Worm (Caenorhabditis elegans) whole organism, L3 larva: ENCODE data around the gene F17E9.15.
A peak's percentile ranks its signal among the peaks of the same experiment; 100 is the strongest.

ENCODE experiments used
- R02D3.7 ChIP-seq: fragments of 150-350 bp; optimal IDR thresholded peaks from 2 replicates; lab custom pipeline; 2014; ENCODE audit warnings: missing biosample characterization, missing genetic modification characterization
- ZK546.5 ChIP-seq: sonication (generic microtip); optimal IDR thresholded peaks from 2 replicates; lab custom pipeline; 2017; ENCODE audit warnings: missing biosample characterization, missing genetic modification characterization
- aly-2 ChIP-seq: fragments of 150-350 bp; optimal IDR thresholded peaks from 2 replicates; lab custom pipeline; 2014; ENCODE audit warnings: missing biosample characterization, missing genetic modification characterization
- ama-1 ChIP-seq: fragments of 150-350 bp; optimal IDR thresholded peaks from 2 replicates; lab custom pipeline; 2018
- ceh-16 ChIP-seq: sonication (generic microtip); optimal IDR thresholded peaks from 2 replicates; lab custom pipeline; 2017; ENCODE audit warnings: missing biosample characterization, missing genetic modification characterization
- ceh-28 ChIP-seq: fragments of 150-350 bp; optimal IDR thresholded peaks from 2 replicates; lab custom pipeline; 2014; ENCODE audit warnings: missing biosample characterization, missing genetic modification reagents, missing genetic modification characterization
- ceh-82 ChIP-seq: fragments of 150-350 bp; optimal IDR thresholded peaks from 2 replicates; lab custom pipeline; 2014; ENCODE audit warnings: missing biosample characterization, missing genetic modification characterization
- daf-12 ChIP-seq: fragments of 150-350 bp; optimal IDR thresholded peaks from 2 replicates; lab custom pipeline; 2014; ENCODE audit warnings: missing biosample characterization, missing genetic modification reagents, missing genetic modification characterization
- egl-27 ChIP-seq: sonication (generic microtip); optimal IDR thresholded peaks from 4 replicates; lab custom pipeline; 2017; ENCODE audit warnings: missing biosample characterization, missing genetic modification reagents, missing genetic modification characterization
- elt-1 ChIP-seq: fragments of 150-350 bp; optimal IDR thresholded peaks from 2 replicates; lab custom pipeline; 2014; ENCODE audit warnings: missing biosample characterization, missing genetic modification characterization
- elt-2 ChIP-seq: sonication (generic microtip); optimal IDR thresholded peaks from 2 replicates; lab custom pipeline; 2016; ENCODE audit warnings: missing genetic modification reagents, mild to moderate bottlenecking, missing genetic modification characterization, missing compliant biosample characterization
- elt-3 ChIP-seq, 3 experiments: fragments of 150-350 bp in 1 of 3; sonication (generic microtip) in 2 of 3; optimal IDR thresholded peaks; 2 replicates in 2 of 3; 4 replicates in 1 of 3; lab custom pipeline; 2014 to 2017; ENCODE audit warnings: missing biosample characterization in 3 of 3, missing genetic modification characterization in 3 of 3
- eor-1 ChIP-seq, 2 experiments: fragments of 150-350 bp; optimal IDR thresholded peaks; 2 replicates each; lab custom pipeline; 2014 to 2018; ENCODE audit warnings: missing biosample characterization in 2 of 2, missing genetic modification characterization in 2 of 2
- fkh-2 ChIP-seq: fragments of 150-350 bp; optimal IDR thresholded peaks from 2 replicates; lab custom pipeline; 2014; ENCODE audit warnings: missing biosample characterization, missing genetic modification reagents, missing genetic modification characterization
- fos-1 ChIP-seq: fragments of 150-350 bp; optimal IDR thresholded peaks from 2 replicates; lab custom pipeline; 2014; ENCODE audit warnings: missing biosample characterization, missing genetic modification characterization
- lin-39 ChIP-seq: fragments of 150-350 bp; optimal IDR thresholded peaks from 2 replicates; lab custom pipeline; 2018; ENCODE audit warnings: missing biosample characterization, missing genetic modification reagents, missing genetic modification characterization
- lsy-12 ChIP-seq: sonication (generic microtip); optimal IDR thresholded peaks from 2 replicates; lab custom pipeline; 2016; ENCODE audit warnings: mild to moderate bottlenecking, missing genetic modification characterization, missing compliant biosample characterization
- mml-1 ChIP-seq: fragments of 150-350 bp; sonication (generic microtip); optimal IDR thresholded peaks from 3 replicates; lab custom pipeline; 2014; ENCODE audit warnings: missing biosample characterization, missing genetic modification characterization
- nfya-1 ChIP-seq: sonication (generic microtip); optimal IDR thresholded peaks from 2 replicates; lab custom pipeline; 2017; ENCODE audit warnings: missing genetic modification characterization, mild to moderate bottlenecking, missing compliant biosample characterization, antibody characterized with exemption, moderate library complexity; ENCODE audit not compliant: insufficient read depth
- nhr-11 ChIP-seq: fragments of 150-350 bp; optimal IDR thresholded peaks from 2 replicates; lab custom pipeline; 2014; ENCODE audit warnings: missing biosample characterization, missing genetic modification characterization
- nhr-12 ChIP-seq: fragments of 150-350 bp; optimal IDR thresholded peaks from 2 replicates; lab custom pipeline; 2014; ENCODE audit warnings: missing biosample characterization, missing genetic modification characterization
- nhr-23 ChIP-seq: fragments of 150-350 bp; optimal IDR thresholded peaks from 2 replicates; lab custom pipeline; 2014; ENCODE audit warnings: missing biosample characterization, missing genetic modification reagents, missing genetic modification characterization
- nhr-237 ChIP-seq: fragments of 150-350 bp; optimal IDR thresholded peaks from 2 replicates; lab custom pipeline; 2014; ENCODE audit warnings: missing biosample characterization, missing genetic modification characterization
- nhr-25 ChIP-seq: sonication (generic microtip); optimal IDR thresholded peaks from 2 replicates; lab custom pipeline; 2017; ENCODE audit warnings: missing biosample characterization, missing genetic modification characterization
- nhr-43 ChIP-seq: sonication (generic microtip); optimal IDR thresholded peaks from 2 replicates; lab custom pipeline; 2016; ENCODE audit warnings: mild to moderate bottlenecking, missing genetic modification characterization, missing compliant biosample characterization; ENCODE audit not compliant: poor library complexity, severe bottlenecking
- nhr-76 ChIP-seq: fragments of 150-350 bp; sonication (generic microtip); optimal IDR thresholded peaks from 5 replicates; lab custom pipeline; 2014; ENCODE audit warnings: missing biosample characterization, missing genetic modification characterization
- nhr-77 ChIP-seq: fragments of 150-350 bp; optimal IDR thresholded peaks from 2 replicates; lab custom pipeline; 2014; ENCODE audit warnings: missing biosample characterization, missing genetic modification characterization
- pha-4 ChIP-seq: fragments of 150-350 bp; optimal IDR thresholded peaks from 2 replicates; lab custom pipeline; 2014; ENCODE audit warnings: missing biosample characterization, missing genetic modification reagents, missing genetic modification characterization
- pqm-1 ChIP-seq: fragments of 150-350 bp; optimal IDR thresholded peaks from 2 replicates; lab custom pipeline; 2017; ENCODE audit warnings: missing biosample characterization, missing genetic modification characterization, inconsistent platforms
- snpc-4 ChIP-seq: fragments of 150-350 bp; optimal IDR thresholded peaks from 2 replicates; lab custom pipeline; 2014; ENCODE audit warnings: missing biosample characterization, missing genetic modification characterization
- tbx-2 ChIP-seq: sonication (generic microtip); optimal IDR thresholded peaks from 2 replicates; lab custom pipeline; 2016; ENCODE audit warnings: mild to moderate bottlenecking, missing genetic modification characterization, missing compliant biosample characterization
- unc-39 ChIP-seq: sonication (generic microtip); optimal IDR thresholded peaks from 4 replicates; lab custom pipeline; 2017; ENCODE audit warnings: missing biosample characterization, missing genetic modification characterization
- unc-62 ChIP-seq: fragments of 150-350 bp; sonication (generic microtip); optimal IDR thresholded peaks from 4 replicates; lab custom pipeline; 2014; ENCODE audit warnings: missing biosample characterization, missing genetic modification reagents, missing genetic modification characterization
- zag-1 ChIP-seq: fragments of 150-350 bp; optimal IDR thresholded peaks from 2 replicates; lab custom pipeline; 2014; ENCODE audit warnings: missing biosample characterization, missing genetic modification characterization
- ztf-11 ChIP-seq: fragments of 150-350 bp; optimal IDR thresholded peaks from 2 replicates; lab custom pipeline; 2014; ENCODE audit warnings: missing biosample characterization, missing genetic modification characterization
- ztf-4 ChIP-seq: fragments of 150-350 bp; optimal IDR thresholded peaks from 2 replicates; lab custom pipeline; 2014; ENCODE audit warnings: missing biosample characterization, missing genetic modification characterization

F17E9.15 gene

DNA sequence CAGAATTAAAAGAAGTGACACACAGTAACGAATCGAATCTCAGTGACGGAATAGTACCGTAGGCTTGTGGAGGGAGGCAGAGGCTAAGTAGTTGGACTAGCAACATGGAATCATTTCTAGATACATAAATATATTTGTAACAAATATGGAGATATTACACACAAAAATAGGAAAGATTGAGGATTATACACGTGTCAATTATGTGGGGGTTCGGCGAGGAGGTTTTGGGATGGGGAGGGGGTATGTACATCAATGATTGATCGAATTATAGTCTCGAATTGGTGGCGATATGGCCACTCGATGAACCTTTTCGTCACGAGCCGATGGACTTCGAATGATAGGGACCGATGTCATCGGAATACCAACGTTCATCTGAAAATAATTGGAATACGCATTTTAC is 39.8 kb upstream of the F17E9.15 start:
- TF ChIP-seq ztf-11 (tag; lab: Kevin White, UChicago) (no peak), nhr-43 (tag; lab: Kevin White, UChicago) (peak; percentile 37)

- TF ChIP-seq ZK546.5 (tag; lab: Kevin White, UChicago) (no peak), nhr-237 (tag; lab: Kevin White, UChicago) (no peak), snpc-4 (no peak), elt-1 (tag; lab: Kevin White, UChicago) (no peak), zag-1 (no peak), ztf-4 (tag; lab: Kevin White, UChicago) (no peak)
- TF ChIP-seq, all 47 proteins: peak for 0
These were observed 35.1 kb upstream of the F17E9.15 start for ce11 chrIV:8312105-8312504.

- TF ChIP-seq nhr-23 = peak; percentile 21
- TF ChIP-seq fos-1 = no peak
These were observed 34.4 kb upstream of the F17E9.15 start, which contains the start of gene F35H10.10 for ce11 chrIV:8312846-8313245. TSS of gene F35H10.10 (minus strand) at chrIV:8312946.

- TF ChIP-seq zag-1 (no peak), nhr-23 (peak; percentile 34)
- TF ChIP-seq, all 47 proteins: peak for 1
These were observed 29.4 kb upstream of the F17E9.15 start for ce11 chrIV:8317800-8318199.

DNA sequence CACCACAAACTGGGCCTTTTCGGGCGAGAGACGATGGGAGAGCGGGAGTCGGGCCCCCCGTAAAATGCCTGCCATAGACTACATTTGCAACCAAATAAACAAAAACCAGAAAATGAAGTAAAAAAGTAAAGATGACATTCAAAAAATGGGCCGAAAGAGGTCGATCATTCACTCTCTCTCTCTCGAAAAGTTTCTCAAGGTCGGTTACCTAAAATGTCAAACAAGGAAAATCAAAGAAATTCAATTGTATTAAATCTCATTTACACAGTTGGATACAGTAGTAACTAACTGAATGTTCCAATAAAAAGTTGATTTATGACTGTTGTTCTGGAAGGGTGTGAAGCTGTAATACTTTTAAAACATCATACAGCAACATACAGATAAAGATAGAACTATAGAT is 28.4 kb upstream of the F17E9.15 start:
- TF ChIP-seq tbx-2 (tag; lab: Kevin White, UChicago) (no peak), nhr-25 (tag; lab: Kevin White, UChicago) (peak; percentile 27)

DNA sequence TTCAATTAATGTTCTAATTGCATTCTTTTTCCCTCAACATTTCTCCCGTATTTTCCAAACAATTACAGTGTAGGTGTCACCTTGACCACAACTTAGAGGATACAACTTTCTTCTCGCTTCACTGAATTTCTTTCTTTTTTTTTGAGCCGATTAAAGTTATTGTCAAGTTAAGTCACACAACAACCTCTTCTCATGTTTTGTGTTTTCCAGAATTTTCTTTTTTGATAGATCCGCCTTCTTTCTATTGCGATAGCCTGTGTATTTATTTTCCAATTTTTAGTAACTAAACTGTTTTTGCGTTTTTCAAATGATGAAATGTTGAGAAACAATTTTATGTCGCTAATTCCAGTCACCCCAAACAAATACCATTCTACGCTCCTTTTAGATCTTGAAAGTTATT is 21.6 kb upstream of the F17E9.15 start, which contains the start of gene F35H10.3:
Gene F35H10.3 (plus strand): TSS at position 301 of the 400 bp plus-strand sequence.
- TF ChIP-seq nhr-237 (tag; lab: Kevin White, UChicago) (no peak), nhr-23 (no peak), fos-1 (no peak), pqm-1 (tag; lab: Kevin White, UChicago) (no peak), lin-39 (tag; lab: Kevin White, UChicago) (no peak)

- TF ChIP-seq R02D3.7 (no peak), ceh-28 (tag; lab: Kevin White, UChicago) (no peak), fkh-2 (tag; lab: Kevin White, UChicago) (no peak), nhr-76 (no peak), elt-2 (tag; lab: Kevin White, UChicago) (no peak), nhr-25 (tag; lab: Kevin White, UChicago) (no peak), nhr-43 (tag; lab: Kevin White, UChicago) (no peak), lsy-12 (tag; lab: Kevin White, UChicago) (no peak), nhr-237 (tag; lab: Kevin White, UChicago) (no peak), snpc-4 (no peak), nhr-12 (tag; lab: Kevin White, UChicago) (no peak), egl-27 (tag; lab: Kevin White, UChicago) (no peak), elt-3 (tag; optimal IDR thresholded peaks at IDR 0.05; lab: Kevin White, UChicago) (no peak), nhr-77 (tag; lab: Kevin White, UChicago) (no peak), mml-1 (tag; lab: Kevin White, UChicago) (no peak), unc-62 (no peak), ceh-16 (tag; lab: Kevin White, UChicago) (no peak), daf-12 (tag; lab: Kevin White, UChicago) (no peak), ama-1 (no peak)
These were observed 18.3 kb upstream of the F17E9.15 start, which contains the start of gene F35H10.2 for ce11 chrIV:8328913-8329312. TSS of gene F35H10.2 (plus strand) at chrIV:8329213.

DNA sequence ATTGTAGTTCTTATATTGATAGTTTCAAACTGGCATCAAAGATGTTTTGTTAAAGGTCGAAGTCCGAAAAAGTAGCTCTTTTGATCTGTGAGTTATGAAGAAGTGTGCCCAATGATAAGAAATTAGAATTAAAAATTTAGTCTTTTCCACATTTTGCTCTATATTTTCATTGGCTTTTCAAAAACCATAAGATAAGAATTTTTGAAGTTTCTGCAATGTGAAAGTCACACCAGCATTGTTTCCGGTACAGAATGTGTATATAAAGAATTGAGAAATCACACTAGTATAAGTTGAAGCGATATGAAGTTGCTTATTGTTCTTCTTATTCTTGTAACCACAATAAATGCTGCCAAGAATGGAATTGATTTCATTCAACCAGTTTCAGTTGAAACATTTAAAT is 14.7 kb upstream of the F17E9.15 start, which contains the start of gene lys-10:
Gene lys-10 (plus strand): TSS at position 301 of the 400 bp plus-strand sequence.
- no peak for TF ChIP-seq snpc-4
- TF ChIP-seq unc-39 (tag; lab: Kevin White, UChicago) = no peak
- TF ChIP-seq pqm-1 (tag; lab: Kevin White, UChicago) = no peak
- no peak for TF ChIP-seq ama-1
- TF ChIP-seq unc-62 = no peak
- TF ChIP-seq tbx-2 (tag; lab: Kevin White, UChicago) = no peak
- TF ChIP-seq pha-4 = no peak
- no peak for TF ChIP-seq eor-1 (tag; optimal IDR thresholded peaks at IDR 0.05; lab: Kevin White, UChicago)
- TF ChIP-seq elt-2 (tag; lab: Kevin White, UChicago) = no peak
- no peak for TF ChIP-seq nhr-12 (tag; lab: Kevin White, UChicago)
- TF ChIP-seq mml-1 (tag; lab: Kevin White, UChicago) = no peak
- no peak for TF ChIP-seq R02D3.7
- no peak for TF ChIP-seq daf-12 (tag; lab: Kevin White, UChicago)
- no peak for TF ChIP-seq aly-2 (tag; lab: Kevin White, UChicago)
- no peak for TF ChIP-seq nfya-1 (tag; lab: Kevin White, UChicago)
- TF ChIP-seq elt-3 (tag; optimal IDR thresholded peaks at IDR 0.05; lab: Kevin White, UChicago) = no peak
- TF ChIP-seq nhr-11 (tag; lab: Kevin White, UChicago) = no peak
- no peak for TF ChIP-seq nhr-77 (tag; lab: Kevin White, UChicago)
- no peak for TF ChIP-seq ceh-82
